Worm (Caenorhabditis elegans) whole organism, L3 larva: Measurements from ENCODE around the gene K07C11.7.

Experiments used
- R02D3.7 ChIP-seq: fragments of 150-350 bp; optimal IDR thresholded peaks from 2 replicates; lab custom pipeline; 2014; ENCODE audit warnings: missing biosample characterization, missing genetic modification characterization
- ama-1 ChIP-seq: fragments of 150-350 bp; optimal IDR thresholded peaks from 2 replicates; lab custom pipeline; 2018
- ceh-28 ChIP-seq: fragments of 150-350 bp; optimal IDR thresholded peaks from 2 replicates; lab custom pipeline; 2014; ENCODE audit warnings: missing biosample characterization, missing genetic modification reagents, missing genetic modification characterization
- ceh-9 ChIP-seq: sonication (generic microtip); optimal IDR thresholded peaks from 2 replicates; lab custom pipeline; 2018; ENCODE audit warnings: missing biosample characterization, missing genetic modification characterization
- egl-27 ChIP-seq: sonication (generic microtip); optimal IDR thresholded peaks from 4 replicates; lab custom pipeline; 2017; ENCODE audit warnings: missing biosample characterization, missing genetic modification reagents, missing genetic modification characterization
- egl-5 ChIP-seq: fragments of 150-350 bp; optimal IDR thresholded peaks from 2 replicates; lab custom pipeline; 2017; ENCODE audit warnings: missing biosample characterization, missing genetic modification reagents, missing genetic modification characterization, inconsistent platforms
- elt-1 ChIP-seq: fragments of 150-350 bp; optimal IDR thresholded peaks from 2 replicates; lab custom pipeline; 2014; ENCODE audit warnings: missing biosample characterization, missing genetic modification characterization
- elt-2 ChIP-seq: sonication (generic microtip); optimal IDR thresholded peaks from 2 replicates; lab custom pipeline; 2016; ENCODE audit warnings: missing genetic modification reagents, mild to moderate bottlenecking, missing genetic modification characterization, missing compliant biosample characterization
- elt-3 ChIP-seq, 3 experiments: fragments of 150-350 bp in 1 of 3; sonication (generic microtip) in 2 of 3; optimal IDR thresholded peaks; 2 replicates in 2 of 3; 4 replicates in 1 of 3; lab custom pipeline; 2014 to 2017; ENCODE audit warnings: missing biosample characterization in 3 of 3, missing genetic modification characterization in 3 of 3
- eor-1 ChIP-seq, 2 experiments: fragments of 150-350 bp; optimal IDR thresholded peaks; 2 replicates each; lab custom pipeline; 2014 to 2018; ENCODE audit warnings: missing biosample characterization in 2 of 2, missing genetic modification characterization in 2 of 2
- fkh-10 ChIP-seq: sonication (generic microtip); optimal IDR thresholded peaks from 2 replicates; lab custom pipeline; 2017; ENCODE audit warnings: missing biosample characterization, missing genetic modification reagents, missing genetic modification characterization
- hmg-11 ChIP-seq: sonication (generic microtip); optimal IDR thresholded peaks from 2 replicates; lab custom pipeline; 2016; ENCODE audit warnings: missing genetic modification characterization, missing compliant biosample characterization
- lsy-12 ChIP-seq: sonication (generic microtip); optimal IDR thresholded peaks from 2 replicates; lab custom pipeline; 2016; ENCODE audit warnings: mild to moderate bottlenecking, missing genetic modification characterization, missing compliant biosample characterization
- mdl-1 ChIP-seq: fragments of 150-350 bp; optimal IDR thresholded peaks from 2 replicates; lab custom pipeline; 2014; ENCODE audit warnings: missing biosample characterization, missing genetic modification characterization
- mml-1 ChIP-seq: fragments of 150-350 bp; sonication (generic microtip); optimal IDR thresholded peaks from 3 replicates; lab custom pipeline; 2014; ENCODE audit warnings: missing biosample characterization, missing genetic modification characterization
- nfya-1 ChIP-seq: sonication (generic microtip); optimal IDR thresholded peaks from 2 replicates; lab custom pipeline; 2017; ENCODE audit warnings: missing genetic modification characterization, mild to moderate bottlenecking, missing compliant biosample characterization, antibody characterized with exemption, moderate library complexity; ENCODE audit not compliant: insufficient read depth
- nhr-11 ChIP-seq: fragments of 150-350 bp; optimal IDR thresholded peaks from 2 replicates; lab custom pipeline; 2014; ENCODE audit warnings: missing biosample characterization, missing genetic modification characterization
- nhr-12 ChIP-seq: fragments of 150-350 bp; optimal IDR thresholded peaks from 2 replicates; lab custom pipeline; 2014; ENCODE audit warnings: missing biosample characterization, missing genetic modification characterization
- nhr-237 ChIP-seq: fragments of 150-350 bp; optimal IDR thresholded peaks from 2 replicates; lab custom pipeline; 2014; ENCODE audit warnings: missing biosample characterization, missing genetic modification characterization
- nhr-28 ChIP-seq: fragments of 150-350 bp; optimal IDR thresholded peaks from 2 replicates; lab custom pipeline; 2014; ENCODE audit warnings: missing biosample characterization, missing genetic modification characterization
- nhr-43 ChIP-seq: sonication (generic microtip); optimal IDR thresholded peaks from 2 replicates; lab custom pipeline; 2016; ENCODE audit warnings: mild to moderate bottlenecking, missing genetic modification characterization, missing compliant biosample characterization; ENCODE audit not compliant: poor library complexity, severe bottlenecking
- nhr-67 ChIP-seq: fragments of 150-350 bp; optimal IDR thresholded peaks from 2 replicates; lab custom pipeline; 2014; ENCODE audit warnings: missing biosample characterization, missing genetic modification characterization
- nhr-76 ChIP-seq: fragments of 150-350 bp; sonication (generic microtip); optimal IDR thresholded peaks from 5 replicates; lab custom pipeline; 2014; ENCODE audit warnings: missing biosample characterization, missing genetic modification characterization
- nhr-77 ChIP-seq: fragments of 150-350 bp; optimal IDR thresholded peaks from 2 replicates; lab custom pipeline; 2014; ENCODE audit warnings: missing biosample characterization, missing genetic modification characterization
- pqm-1 ChIP-seq: fragments of 150-350 bp; optimal IDR thresholded peaks from 2 replicates; lab custom pipeline; 2017; ENCODE audit warnings: missing biosample characterization, missing genetic modification characterization, inconsistent platforms
- sea-2 ChIP-seq: fragments of 150-350 bp; sonication (generic microtip); optimal IDR thresholded peaks from 4 replicates; lab custom pipeline; 2014; ENCODE audit warnings: missing biosample characterization, missing genetic modification reagents, missing genetic modification characterization
- skn-1 ChIP-seq: fragments of 150-350 bp; optimal IDR thresholded peaks from 2 replicates; lab custom pipeline; 2014; ENCODE audit warnings: missing biosample characterization, missing genetic modification characterization
- snpc-4 ChIP-seq: fragments of 150-350 bp; optimal IDR thresholded peaks from 2 replicates; lab custom pipeline; 2014; ENCODE audit warnings: missing biosample characterization, missing genetic modification characterization
- tbx-2 ChIP-seq: sonication (generic microtip); optimal IDR thresholded peaks from 2 replicates; lab custom pipeline; 2016; ENCODE audit warnings: mild to moderate bottlenecking, missing genetic modification characterization, missing compliant biosample characterization
- unc-39 ChIP-seq: sonication (generic microtip); optimal IDR thresholded peaks from 4 replicates; lab custom pipeline; 2017; ENCODE audit warnings: missing biosample characterization, missing genetic modification characterization
- unc-62 ChIP-seq: fragments of 150-350 bp; sonication (generic microtip); optimal IDR thresholded peaks from 4 replicates; lab custom pipeline; 2014; ENCODE audit warnings: missing biosample characterization, missing genetic modification reagents, missing genetic modification characterization
- ztf-11 ChIP-seq: fragments of 150-350 bp; optimal IDR thresholded peaks from 2 replicates; lab custom pipeline; 2014; ENCODE audit warnings: missing biosample characterization, missing genetic modification characterization
- ztf-4 ChIP-seq: fragments of 150-350 bp; optimal IDR thresholded peaks from 2 replicates; lab custom pipeline; 2014; ENCODE audit warnings: missing biosample characterization, missing genetic modification characterization

Gene K07C11.7

DNA sequence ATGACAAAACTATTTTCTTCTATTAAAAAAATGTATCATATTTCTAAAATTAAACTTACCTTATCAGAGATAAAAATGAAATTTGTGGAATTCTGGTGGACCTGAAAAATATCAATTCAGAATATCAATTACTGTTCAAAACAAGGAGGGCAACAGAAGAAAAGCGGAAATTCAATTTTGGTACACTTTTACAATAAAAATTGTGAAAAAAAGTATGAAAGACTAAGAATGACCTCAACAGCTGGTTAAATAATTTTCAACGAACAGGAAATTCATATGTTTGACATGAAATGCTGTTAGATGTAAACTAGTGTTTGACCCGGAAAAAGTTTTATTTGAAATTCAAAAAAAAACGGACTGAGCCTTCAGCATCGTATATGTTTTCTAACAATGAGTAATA, at the start of gene K07C11.7:
K07C11.7 (minus strand) TSS at position 101 of the 400 bp plus-strand sequence.
- no peak for TF ChIP-seq nhr-43 (tag; lab: Kevin White, UChicago)
- no peak for TF ChIP-seq nhr-28
- TF ChIP-seq pqm-1 (tag; lab: Kevin White, UChicago): no peak
- TF ChIP-seq ztf-11 (tag; lab: Kevin White, UChicago): no peak
- TF ChIP-seq ztf-4: no peak
- TF ChIP-seq nhr-237 (tag; lab: Kevin White, UChicago): no peak
- TF ChIP-seq nhr-76: no peak
- TF ChIP-seq mdl-1 (tag; lab: Kevin White, UChicago): no peak
- TF ChIP-seq ceh-28: no peak
- TF ChIP-seq egl-27 (tag; lab: Kevin White, UChicago): no peak
- TF ChIP-seq ceh-9 (tag; lab: Kevin White, UChicago): no peak
- no peak for TF ChIP-seq ama-1 (lab: Kevin White, UChicago)
- no peak for TF ChIP-seq sea-2 (GFP tag; lab: Kevin White, UChicago)
- TF ChIP-seq fkh-10: no peak
- no peak for TF ChIP-seq R02D3.7 (tag; lab: Kevin White, UChicago)
- no peak for TF ChIP-seq mml-1 (tag; lab: Kevin White, UChicago)
- no peak for TF ChIP-seq elt-3 (tag; optimal IDR thresholded peaks at IDR 0.05; lab: Kevin White, UChicago)
- TF ChIP-seq nfya-1 (tag; lab: Kevin White, UChicago): no peak
- TF ChIP-seq elt-1 (tag; lab: Kevin White, UChicago): no peak

DNA sequence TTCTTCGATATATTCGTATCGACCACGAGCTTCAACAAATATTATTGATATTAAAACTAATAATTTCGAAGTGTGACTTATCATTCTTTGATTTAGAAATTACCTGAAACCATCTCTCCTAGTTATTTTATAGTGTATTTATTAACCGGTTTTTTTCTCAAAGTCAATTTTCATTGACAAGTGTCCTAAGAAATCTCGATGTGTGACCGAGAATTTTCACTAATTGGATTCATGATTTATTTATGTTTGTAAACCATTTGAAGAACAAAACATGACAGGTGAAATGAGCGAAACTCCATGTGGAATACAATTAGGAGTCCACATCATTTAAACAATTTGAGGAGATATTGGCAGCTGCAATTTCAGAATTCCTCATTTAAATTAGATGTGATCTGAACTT, 49.7 kb upstream of the K07C11.7 start, which contains the start of gene C16D9.8:
C16D9.8 (minus strand) TSS at position 101 of the 400 bp plus-strand sequence.
- TF ChIP-seq ceh-9 (tag; lab: Kevin White, UChicago) (no peak), unc-62 (GFP tag; lab: Kevin White, UChicago) (no peak), ceh-28 (no peak), ztf-4 (no peak), elt-2 (no peak), unc-39 (no peak), nhr-237 (tag; lab: Kevin White, UChicago) (no peak), nhr-67 (no peak), skn-1 (no peak), nhr-11 (tag; lab: Kevin White, UChicago) (no peak), nhr-77 (tag; lab: Kevin White, UChicago) (no peak), fkh-10 (no peak), ama-1 (lab: Kevin White, UChicago) (no peak), pqm-1 (tag; lab: Kevin White, UChicago) (no peak), snpc-4 (tag; lab: Kevin White, UChicago) (no peak), elt-3 (tag; optimal IDR thresholded peaks at IDR 0.05; lab: Kevin White, UChicago) (no peak), hmg-11 (tag; lab: Kevin White, UChicago) (no peak), nhr-43 (tag; lab: Kevin White, UChicago) (no peak)
- TF ChIP-seq, all 47 proteins: peak for 0

DNA sequence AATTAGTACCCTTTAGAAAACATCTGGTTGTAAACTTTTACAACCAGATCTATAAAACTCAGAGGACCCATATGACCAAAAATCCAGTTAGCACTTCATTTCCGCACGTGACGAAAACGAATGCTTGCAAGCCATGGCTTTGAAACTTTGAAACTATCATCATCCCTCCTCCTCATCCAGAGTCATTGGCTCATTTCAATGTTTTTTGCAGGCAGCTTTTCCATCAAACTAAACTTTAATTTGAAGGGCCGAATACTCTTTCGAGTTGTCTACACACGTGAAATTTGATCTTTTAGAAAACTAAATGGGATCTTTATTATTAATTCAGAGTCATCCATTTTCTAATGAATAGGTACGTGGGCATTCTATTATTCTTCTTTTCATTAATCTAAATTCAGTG, 48.4 kb upstream of the K07C11.7 start:
- TF ChIP-seq egl-5 (tag; lab: Kevin White, UChicago) (no peak), ztf-4 (no peak), skn-1 (no peak), lsy-12 (no peak), eor-1 (tag; optimal IDR thresholded peaks at IDR 0.05; lab: Kevin White, UChicago) (no peak), nhr-12 (tag; lab: Kevin White, UChicago) (no peak), nhr-77 (tag; lab: Kevin White, UChicago) (no peak)

DNA sequence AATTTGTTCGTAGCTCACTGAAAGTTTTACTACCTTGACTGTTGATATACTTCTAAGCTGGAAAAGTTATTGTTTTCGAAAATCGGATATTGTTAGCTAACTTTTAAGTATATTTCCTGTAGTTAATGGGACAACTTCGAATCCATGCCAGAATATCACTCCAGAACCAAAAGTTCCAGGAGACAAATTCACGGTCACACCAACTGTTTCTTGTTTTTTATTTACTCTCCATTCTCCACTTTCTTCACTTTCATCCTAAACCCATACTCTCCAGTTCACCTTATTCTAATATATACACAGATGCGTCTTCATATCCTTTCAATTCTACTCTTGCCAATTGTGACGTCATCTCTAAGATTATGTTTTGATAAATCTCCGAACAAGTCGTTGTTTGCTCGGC, 45.2 kb upstream of the K07C11.7 start, which contains the start of gene C16D9.1:
C16D9.1 (plus strand) TSS at position 301 of the 400 bp plus-strand sequence.
- no peak for TF ChIP-seq hmg-11 (tag; lab: Kevin White, UChicago)

DNA sequence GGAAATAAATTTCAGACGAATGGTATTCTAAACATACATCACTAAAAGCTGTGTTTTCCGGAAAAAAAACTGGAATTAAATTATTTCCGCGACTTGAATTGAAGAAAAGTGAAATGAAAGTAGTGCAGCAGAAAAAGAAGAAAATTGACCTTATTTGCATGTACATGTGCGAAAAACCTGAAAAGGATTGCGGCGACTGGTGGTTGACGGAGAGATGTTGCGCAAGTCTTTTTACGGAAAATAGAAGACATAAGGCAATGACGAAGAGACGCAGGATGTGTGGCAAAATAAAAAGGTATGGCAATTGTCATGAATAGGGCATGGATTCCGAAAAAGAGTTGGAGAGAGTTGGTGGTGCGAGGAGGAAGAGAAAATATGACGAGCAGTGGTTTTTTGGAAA, 41.2 kb upstream of the K07C11.7 start:
- no peak for TF ChIP-seq tbx-2 (tag; lab: Kevin White, UChicago)

DNA sequence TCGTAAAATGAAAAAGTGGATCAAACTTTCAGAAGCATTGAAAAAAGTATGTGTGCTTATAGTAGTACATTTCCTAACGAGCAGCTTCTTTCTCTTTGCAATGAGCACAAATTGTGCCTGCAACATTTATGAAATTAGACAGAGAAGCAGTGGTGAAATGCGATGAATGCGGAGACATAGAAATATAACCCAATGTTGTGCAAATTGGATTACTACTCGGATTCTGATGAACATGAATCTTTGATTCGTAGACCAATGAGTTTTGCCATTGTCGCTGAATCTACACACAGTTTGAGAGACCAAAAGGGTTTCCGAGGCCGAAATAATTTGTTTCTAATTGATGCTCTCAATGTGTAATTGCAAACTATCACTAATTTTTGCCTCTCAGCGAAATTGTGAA, 40.2 kb upstream of the K07C11.7 start:
- TF ChIP-seq ztf-11 (tag; lab: Kevin White, UChicago): no peak
- TF ChIP-seq, all 47 proteins: peak for 0
